Fruit fly (Drosophila melanogaster): ENCODE results near the gene Nepl8.

dm6 chr2L:16507682-16508269 lies 19.8 kb downstream of the Nepl8 start:
- TF ChIP-seq dsx (GFP tag; optimal IDR thresholded peaks at IDR 0.05; ENCODE audit: poor library complexity, severe bottlenecking), result no peak
- TF ChIP-seq net (GFP tag; optimal IDR thresholded peaks at IDR 0.05), result no peak

Data from whole organism, prepupa.